Fruit fly (Drosophila melanogaster): ENCODE measurements around the gene VhaPPA1-1.

VhaPPA1-1 gene

DNA sequence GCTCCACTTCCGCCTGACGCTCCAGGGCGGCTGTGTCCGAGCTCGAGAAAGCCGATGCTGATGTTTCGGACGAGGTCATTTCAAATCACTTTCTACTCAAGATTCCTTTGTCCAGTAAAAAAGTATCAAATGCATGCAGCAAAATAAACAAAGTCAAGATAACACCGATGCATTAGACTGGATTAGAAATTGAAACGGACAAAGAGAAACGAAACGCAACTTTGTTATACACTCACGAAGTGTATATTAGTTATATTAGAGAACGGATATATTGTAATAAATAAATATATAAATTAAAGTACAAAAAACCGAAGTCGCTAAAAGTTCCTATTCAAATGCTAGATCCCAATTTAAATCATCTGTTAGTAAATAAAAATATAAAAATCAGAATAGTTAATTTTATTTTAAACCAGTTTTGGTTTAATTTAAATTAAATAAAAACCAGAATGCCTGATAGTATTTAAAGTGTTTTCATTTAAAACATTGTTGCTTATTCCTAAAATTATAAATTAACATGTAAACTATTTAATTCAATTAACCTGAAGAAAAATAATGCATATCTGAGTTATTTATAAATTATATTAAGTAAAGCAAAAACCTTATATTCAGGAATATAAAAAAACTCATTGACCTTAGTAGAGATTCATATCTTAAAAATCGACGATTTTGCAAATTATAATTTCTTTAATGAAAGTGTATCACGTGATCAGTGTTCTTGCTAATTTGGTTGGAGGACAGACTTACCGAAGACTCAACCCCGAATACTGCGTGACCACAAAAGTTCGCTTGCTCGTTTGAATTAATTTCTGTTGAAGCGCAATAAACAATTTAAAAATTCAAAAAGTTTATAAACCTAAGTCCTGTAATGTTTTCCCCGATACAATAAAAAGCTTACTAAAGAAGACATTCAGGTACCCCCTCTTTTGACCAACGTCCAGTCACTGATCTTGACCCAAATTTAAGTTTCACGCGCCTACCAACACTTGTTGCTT is 9.8 kb downstream of the VhaPPA1-1 start, which contains the start of gene Dph2 (continued):
- no peak for TF ChIP-seq HLHmδ (GFP tag; optimal IDR thresholded peaks at IDR 0.05)
- TF ChIP-seq Lpt (GFP tag; optimal IDR thresholded peaks at IDR 0.05), result no peak
- peak; percentile 67 for TF ChIP-seq MBD-R2 (GFP tag; IDR thresholded peaks at IDR 0.05)
- peak; percentile 47 for TF ChIP-seq Ets97D (GFP tag; optimal IDR thresholded peaks at IDR 0.05)
- peak; percentile 27 for TF ChIP-seq CHES-1-like (GFP tag; optimal IDR thresholded peaks at IDR 0.05)
- TF ChIP-seq Camta (GFP tag; optimal IDR thresholded peaks at IDR 0.05), result peak; percentile 3
- TF ChIP-seq fru (optimal IDR thresholded peaks at IDR 0.05), result no peak
- TF ChIP-seq CG10431 (GFP tag; optimal IDR thresholded peaks at IDR 0.05), result no peak
- TF ChIP-seq aop (GFP tag; IDR thresholded peaks at IDR 0.05), result 0 out of 2 replicates have a peak, but pooled peaks have one; percentile 19
- no peak for TF ChIP-seq Dip2 (GFP tag; IDR thresholded peaks at IDR 0.05)
- TF ChIP-seq CG12299 (tag; optimal IDR thresholded peaks at IDR 0.05), result peak; percentile 66
- TF ChIP-seq salm (tag; optimal IDR thresholded peaks at IDR 0.05), result peak; percentile 41
- TF ChIP-seq CG30020 (tag; optimal IDR thresholded peaks at IDR 0.05), result peak; percentile 98
- TF ChIP-seq CG8924 (tag; optimal IDR thresholded peaks at IDR 0.05), result peak; percentile 91
- TF ChIP-seq CG7786 (GFP tag; optimal IDR thresholded peaks at IDR 0.05), result peak; percentile 20
- 0 out of 4 replicates have a peak, but pooled peaks have one; percentile 25 for TF ChIP-seq chinmo (GFP tag; IDR thresholded peaks at IDR 0.05; ENCODE audit: partially characterized antibody)
- TF ChIP-seq CG4854 (GFP tag; optimal IDR thresholded peaks at IDR 0.05), result peak; percentile 11
- TF ChIP-seq CG12071 (GFP tag; optimal IDR thresholded peaks at IDR 0.05), result no peak
- peak; percentile 93 for TF ChIP-seq vvl (GFP tag; IDR thresholded peaks at IDR 0.05)
- no peak for TF ChIP-seq pb (GFP tag; optimal IDR thresholded peaks at IDR 0.05)
- TF ChIP-seq CG31441 (GFP tag; IDR thresholded peaks at IDR 0.05), result peak; percentile 86
- TF ChIP-seq CG1233 (GFP tag; optimal IDR thresholded peaks at IDR 0.05), result peak; percentile 59
- TF ChIP-seq scrt (GFP tag; optimal IDR thresholded peaks at IDR 0.05), result peak; percentile 25
- peak; percentile 81 for TF ChIP-seq CG9437 (GFP tag; optimal IDR thresholded peaks at IDR 0.05)
- TF ChIP-seq Dref (GFP tag; IDR thresholded peaks at IDR 0.05), result peak; percentile 32; the same call in 1 of the 2 replicates
- peak; percentile 84 for TF ChIP-seq grau (tag; optimal IDR thresholded peaks at IDR 0.05)
- peak; percentile 48 for TF ChIP-seq CG10209 (GFP tag; optimal IDR thresholded peaks at IDR 0.05)
- peak; percentile 3 for TF ChIP-seq CG9609 (GFP tag; optimal IDR thresholded peaks at IDR 0.05)
- no peak for TF ChIP-seq gt (GFP tag; IDR thresholded peaks at IDR 0.05)
- TF ChIP-seq phol (tag; optimal IDR thresholded peaks at IDR 0.05), result peak; percentile 83
- no peak for TF ChIP-seq Hand (GFP tag; optimal IDR thresholded peaks at IDR 0.05)
- TF ChIP-seq Oaz (GFP tag; IDR thresholded peaks at IDR 0.05), result peak; percentile 66
- TF ChIP-seq eyg (GFP tag; optimal IDR thresholded peaks at IDR 0.05), result no peak
- TF ChIP-seq Hr78 (GFP tag; optimal IDR thresholded peaks at IDR 0.05), result no peak
- TF ChIP-seq CG6254 (GFP tag; optimal IDR thresholded peaks at IDR 0.05), result no peak
- TF ChIP-seq YL-1 (GFP tag; optimal IDR thresholded peaks at IDR 0.05), result peak; percentile 25
- 0 out of 2 replicates have a peak, but pooled peaks have one; percentile 19 for TF ChIP-seq GATAe (GFP tag; conservative IDR thresholded peaks at IDR 0.05)
- TF ChIP-seq CG2875 (GFP tag; optimal IDR thresholded peaks at IDR 0.05), result no peak
- no peak for TF ChIP-seq BtbVII (GFP tag; optimal IDR thresholded peaks at IDR 0.05)
- no peak for TF ChIP-seq crp (GFP tag; optimal IDR thresholded peaks at IDR 0.05)
- TF ChIP-seq Opbp (GFP tag; IDR thresholded peaks at IDR 0.05; ENCODE audit: partially characterized antibody), result no peak
- peak; percentile 75; the same call in 2 of the 3 replicates for TF ChIP-seq dysf (GFP tag; IDR thresholded peaks at IDR 0.05)
- peak; percentile 65 for TF ChIP-seq CTCF (GFP tag; optimal IDR thresholded peaks at IDR 0.05)
- no peak for TF ChIP-seq Optix (GFP tag; IDR thresholded peaks at IDR 0.05)
- peak; percentile 35 for TF ChIP-seq Scr (GFP tag; IDR thresholded peaks at IDR 0.05; ENCODE audit: partially characterized antibody)
- peak; percentile 71 for TF ChIP-seq CG14014 (GFP tag; IDR thresholded peaks at IDR 0.05)
- peak; percentile 33; the same call in 1 of the 2 replicates for TF ChIP-seq bbx (GFP tag; IDR thresholded peaks at IDR 0.05; ENCODE audit: partially characterized antibody)
- no peak for TF ChIP-seq sna (GFP tag; IDR thresholded peaks at IDR 0.05; ENCODE audit: partially characterized antibody)

Data from whole organism, embryonic.